Fruit fly (Drosophila melanogaster) whole organism, embryonic: ENCODE measurements around the gene sau.

Source experiments
- Antp ChIP-seq: fragments of 200-800 bp; sonication (Bioruptor generic); optimal IDR thresholded peaks from 3 replicates; lab custom pipeline; 2016; ENCODE audit warnings: missing biosample characterization, missing genetic modification characterization
- CG11398 ChIP-seq: fragments of 200-800 bp; sonication (Bioruptor generic); optimal IDR thresholded peaks from 2 replicates; lab custom pipeline; 2016; ENCODE audit warnings: missing biosample characterization, missing genetic modification characterization
- CG11456 ChIP-seq: fragments of 200-800 bp; sonication (Bioruptor generic); IDR thresholded peaks from 3 replicates; pipeline ENCODE4 v1.3.6; 2022; ENCODE audit warnings: missing biosample characterization, missing genetic modification characterization
- CG12942 ChIP-seq: fragments of 200-800 bp; sonication (Bioruptor generic); optimal IDR thresholded peaks from 3 replicates; lab custom pipeline; 2016; ENCODE audit warnings: missing biosample characterization, missing genetic modification characterization
- CG13775 ChIP-seq: fragments of 200-800 bp; sonication (Bioruptor generic); optimal IDR thresholded peaks from 3 replicates; lab custom pipeline; 2017; ENCODE audit warnings: missing biosample characterization, mild to moderate bottlenecking, missing genetic modification characterization
- CG13894 ChIP-seq: fragments of 200-800 bp; sonication (Bioruptor generic); optimal IDR thresholded peaks from 3 replicates; lab custom pipeline; 2018; ENCODE audit warnings: missing biosample characterization, mild to moderate bottlenecking, missing genetic modification characterization, moderate library complexity
- CG14050 ChIP-seq: fragments of 200-800 bp; sonication (Bioruptor generic); IDR thresholded peaks from 3 replicates; pipeline ENCODE4 v1.3.6; 2022; ENCODE audit warnings: missing biosample characterization, missing genetic modification characterization
- CG16779 ChIP-seq: fragments of 200-800 bp; sonication (Bioruptor generic); IDR thresholded peaks from 2 replicates; pipeline ENCODE4 v1.3.6; 2022; ENCODE audit warnings: missing biosample characterization, missing genetic modification characterization
- CG16815 ChIP-seq: fragments of 200-800 bp; sonication (Bioruptor generic); optimal IDR thresholded peaks from 3 replicates; lab custom pipeline; 2017; ENCODE audit warnings: missing biosample characterization, mild to moderate bottlenecking, missing genetic modification characterization
- CG1792 ChIP-seq: fragments of 200-800 bp; sonication (Bioruptor generic); optimal IDR thresholded peaks from 2 replicates; lab custom pipeline; 2016; ENCODE audit warnings: missing biosample characterization, missing genetic modification characterization
- CG18619 ChIP-seq: fragments of 200-800 bp; sonication (Bioruptor generic); optimal IDR thresholded peaks from 3 replicates; lab custom pipeline; 2017; ENCODE audit warnings: missing biosample characterization, mild to moderate bottlenecking, missing genetic modification characterization
- CG2678 ChIP-seq: fragments of 200-800 bp; sonication (Bioruptor generic); optimal IDR thresholded peaks from 3 replicates; lab custom pipeline; 2019; ENCODE audit warnings: missing biosample characterization, mild to moderate bottlenecking, missing genetic modification characterization, moderate library complexity
- CG30431 ChIP-seq: fragments of 200-800 bp; sonication (Bioruptor generic); optimal IDR thresholded peaks from 2 replicates; lab custom pipeline; 2017; ENCODE audit warnings: missing biosample characterization, missing genetic modification characterization
- CG31224 ChIP-seq: fragments of 200-800 bp; sonication (Bioruptor generic); IDR thresholded peaks from 2 replicates; pipeline ENCODE4 v1.3.6; 2022; ENCODE audit warnings: missing biosample characterization, missing genetic modification characterization
- CG42726 ChIP-seq: fragments of 200-800 bp; sonication (Bioruptor generic); IDR thresholded peaks from 2 replicates; pipeline ENCODE4 v1.3.6; 2022; ENCODE audit warnings: missing biosample characterization, missing genetic modification characterization; ENCODE audit not compliant: partially characterized antibody
- CG4282 ChIP-seq: fragments of 200-800 bp; sonication (Bioruptor generic); optimal IDR thresholded peaks from 2 replicates; lab custom pipeline; 2016; ENCODE audit warnings: missing biosample characterization, missing genetic modification characterization
- CG4360 ChIP-seq: fragments of 200-800 bp; sonication (Bioruptor generic); IDR thresholded peaks from 2 replicates; pipeline ENCODE4 v1.3.6; 2022; ENCODE audit warnings: missing biosample characterization, missing genetic modification characterization
- CG4404 ChIP-seq: fragments of 200-800 bp; sonication (Bioruptor generic); IDR thresholded peaks from 2 replicates; pipeline ENCODE4 v1.3.6; 2022; ENCODE audit warnings: missing biosample characterization, missing genetic modification characterization
- CG4424 ChIP-seq: fragments of 200-800 bp; sonication (Bioruptor generic); optimal IDR thresholded peaks from 3 replicates; lab custom pipeline; 2016; ENCODE audit warnings: missing biosample characterization, missing genetic modification characterization
- CG5953 ChIP-seq: fragments of 200-800 bp; sonication (Bioruptor generic); IDR thresholded peaks from 2 replicates; pipeline ENCODE4 v1.3.6; 2022; ENCODE audit warnings: missing biosample characterization, missing genetic modification characterization
- CG6854 ChIP-seq: fragments of 200-800 bp; sonication (Bioruptor generic); optimal IDR thresholded peaks from 3 replicates; lab custom pipeline; 2017; ENCODE audit warnings: missing biosample characterization, mild to moderate bottlenecking, missing genetic modification characterization
- CG7357 ChIP-seq: fragments of 200-800 bp; sonication (Bioruptor generic); IDR thresholded peaks from 3 replicates; pipeline ENCODE4 v1.3.6; 2022; ENCODE audit warnings: missing biosample characterization, missing genetic modification characterization
- CG7556 ChIP-seq: fragments of 200-800 bp; sonication (Bioruptor generic); optimal IDR thresholded peaks from 2 replicates; lab custom pipeline; 2017; ENCODE audit warnings: missing biosample characterization, mild to moderate bottlenecking, missing genetic modification characterization
- CG8924 ChIP-seq: fragments of 200-800 bp; optimal IDR thresholded peaks from 3 replicates; lab custom pipeline; 2019; ENCODE audit warnings: missing biosample characterization, mild to moderate bottlenecking, missing genetic modification characterization, moderate library complexity
- CG9609 ChIP-seq: fragments of 200-800 bp; sonication (Bioruptor generic); optimal IDR thresholded peaks from 3 replicates; lab custom pipeline; 2016; ENCODE audit warnings: missing biosample characterization, missing genetic modification characterization
- CTCF ChIP-seq: fragments of 200-800 bp; sonication (Bioruptor generic); optimal IDR thresholded peaks from 2 replicates; lab custom pipeline; 2017; ENCODE audit warnings: missing biosample characterization, mild to moderate bottlenecking, missing genetic modification characterization, moderate library complexity
- Deaf1 ChIP-seq: fragments of 200-800 bp; optimal IDR thresholded peaks from 3 replicates; lab custom pipeline; 2019; ENCODE audit warnings: missing biosample characterization, mild to moderate bottlenecking, missing genetic modification characterization, moderate library complexity
- Hr51 ChIP-seq, 2 experiments: fragments of 200-800 bp; sonication (Bioruptor generic); optimal IDR thresholded peaks; 2 replicates in 1 of 2; 3 replicates in 1 of 2; lab custom pipeline; 2016 to 2018; ENCODE audit warnings: missing biosample characterization in 2 of 2, missing genetic modification characterization in 2 of 2, mild to moderate bottlenecking in 1 of 2, moderate library complexity in 1 of 2
- Six4 ChIP-seq: fragments of 200-800 bp; sonication (Bioruptor generic); optimal IDR thresholded peaks from 2 replicates; lab custom pipeline; 2016; ENCODE audit warnings: missing biosample characterization, missing genetic modification characterization
- Sox100B ChIP-seq: fragments of 200-800 bp; sonication (Bioruptor generic); optimal IDR thresholded peaks from 3 replicates; lab custom pipeline; 2018; ENCODE audit warnings: missing biosample characterization, mild to moderate bottlenecking, missing genetic modification characterization
- Taf1 ChIP-seq: fragments of 200-800 bp; sonication (Bioruptor generic); IDR thresholded peaks from 2 replicates; pipeline ENCODE4 v1.3.6; 2022; ENCODE audit warnings: missing biosample characterization, missing genetic modification characterization
- Vsx1 ChIP-seq: fragments of 200-800 bp; sonication (Bioruptor generic); optimal IDR thresholded peaks from 2 replicates; lab custom pipeline; 2017; ENCODE audit warnings: missing biosample characterization, mild to moderate bottlenecking, missing genetic modification characterization, missing genetic modification reagents
- aop ChIP-seq: fragments of 200-800 bp; sonication (Bioruptor generic); IDR thresholded peaks from 2 replicates; pipeline ENCODE4 v1.3.6; 2022; ENCODE audit warnings: missing biosample characterization, missing genetic modification characterization
- az2 ChIP-seq: fragments of 200-800 bp; sonication (Bioruptor generic); optimal IDR thresholded peaks from 3 replicates; lab custom pipeline; 2016; ENCODE audit warnings: missing biosample characterization, missing genetic modification characterization
- bcd ChIP-seq: fragments of 200-800 bp; sonication (Bioruptor generic); optimal IDR thresholded peaks from 2 replicates; lab custom pipeline; 2017; ENCODE audit warnings: missing biosample characterization, mild to moderate bottlenecking, missing genetic modification characterization
- cg ChIP-seq: fragments of 200-800 bp; sonication (Bioruptor generic); optimal IDR thresholded peaks from 3 replicates; lab custom pipeline; 2019; ENCODE audit warnings: missing biosample characterization, mild to moderate bottlenecking, missing genetic modification characterization, moderate library complexity
- dmrt99B ChIP-seq: fragments of 200-800 bp; sonication (Bioruptor generic); optimal IDR thresholded peaks from 2 replicates; lab custom pipeline; 2018; ENCODE audit warnings: missing biosample characterization, mild to moderate bottlenecking, missing genetic modification characterization, moderate library complexity
- eve ChIP-seq, 2 experiments: fragments of >200 bp; optimal IDR thresholded peaks; 2 replicates each; lab custom pipeline; 2017; ENCODE audit warnings: missing biosample characterization in 2 of 2, missing genetic modification characterization in 2 of 2
- gem ChIP-seq: fragments of 200-800 bp; sonication (Bioruptor generic); optimal IDR thresholded peaks from 2 replicates; lab custom pipeline; 2019; ENCODE audit warnings: missing biosample characterization, mild to moderate bottlenecking, missing genetic modification characterization, moderate library complexity
- hth ChIP-seq: fragments of >200 bp; optimal IDR thresholded peaks from 2 replicates; lab custom pipeline; 2017; ENCODE audit warnings: inconsistent platforms
- inv ChIP-seq: fragments of 200-800 bp; sonication (Bioruptor generic); IDR thresholded peaks from 2 replicates; pipeline ENCODE4 v1.3.6; 2022; ENCODE audit warnings: missing biosample characterization, missing genetic modification characterization; ENCODE audit not compliant: partially characterized antibody
- jumu ChIP-seq: fragments of 200-800 bp; sonication (Bioruptor generic); optimal IDR thresholded peaks from 3 replicates; lab custom pipeline; 2016; ENCODE audit warnings: missing biosample characterization, missing genetic modification characterization
- ken ChIP-seq: fragments of 200-800 bp; sonication (Bioruptor generic); IDR thresholded peaks from 3 replicates; pipeline ENCODE4 v1.3.6; 2022; ENCODE audit warnings: missing biosample characterization, missing genetic modification characterization
- lilli ChIP-seq: fragments of 200-800 bp; sonication (Bioruptor generic); optimal IDR thresholded peaks from 3 replicates; lab custom pipeline; 2016; ENCODE audit warnings: missing biosample characterization, missing genetic modification characterization
- mam ChIP-seq: fragments of 200-800 bp; sonication (Bioruptor generic); optimal IDR thresholded peaks from 3 replicates; lab custom pipeline; 2016; ENCODE audit warnings: missing biosample characterization, missing genetic modification characterization
- odd ChIP-seq: fragments of 200-800 bp; sonication (Bioruptor generic); optimal IDR thresholded peaks from 2 replicates; lab custom pipeline; 2017; ENCODE audit warnings: missing biosample characterization, mild to moderate bottlenecking, missing genetic modification characterization
- p53 ChIP-seq: fragments of 200-800 bp; sonication (Bioruptor generic); optimal IDR thresholded peaks from 2 replicates; lab custom pipeline; 2016; ENCODE audit warnings: missing biosample characterization, missing genetic modification characterization
- pho ChIP-seq: fragments of 200-800 bp; sonication (Bioruptor generic); optimal IDR thresholded peaks from 2 replicates; lab custom pipeline; 2016; ENCODE audit warnings: missing biosample characterization, missing genetic modification characterization
- pita ChIP-seq: fragments of 200-800 bp; sonication (Bioruptor generic); optimal IDR thresholded peaks from 2 replicates; lab custom pipeline; 2017; ENCODE audit warnings: missing biosample characterization, mild to moderate bottlenecking, missing genetic modification characterization
- tx ChIP-seq: fragments of 200-800 bp; sonication (Bioruptor generic); optimal IDR thresholded peaks from 2 replicates; lab custom pipeline; 2016; ENCODE audit warnings: missing biosample characterization, missing genetic modification characterization
- zfh2 ChIP-seq: fragments of 200-800 bp; sonication (Bioruptor generic); optimal IDR thresholded peaks from 2 replicates; lab custom pipeline; 2016; ENCODE audit warnings: missing biosample characterization, missing genetic modification characterization

The sau gene

DNA sequence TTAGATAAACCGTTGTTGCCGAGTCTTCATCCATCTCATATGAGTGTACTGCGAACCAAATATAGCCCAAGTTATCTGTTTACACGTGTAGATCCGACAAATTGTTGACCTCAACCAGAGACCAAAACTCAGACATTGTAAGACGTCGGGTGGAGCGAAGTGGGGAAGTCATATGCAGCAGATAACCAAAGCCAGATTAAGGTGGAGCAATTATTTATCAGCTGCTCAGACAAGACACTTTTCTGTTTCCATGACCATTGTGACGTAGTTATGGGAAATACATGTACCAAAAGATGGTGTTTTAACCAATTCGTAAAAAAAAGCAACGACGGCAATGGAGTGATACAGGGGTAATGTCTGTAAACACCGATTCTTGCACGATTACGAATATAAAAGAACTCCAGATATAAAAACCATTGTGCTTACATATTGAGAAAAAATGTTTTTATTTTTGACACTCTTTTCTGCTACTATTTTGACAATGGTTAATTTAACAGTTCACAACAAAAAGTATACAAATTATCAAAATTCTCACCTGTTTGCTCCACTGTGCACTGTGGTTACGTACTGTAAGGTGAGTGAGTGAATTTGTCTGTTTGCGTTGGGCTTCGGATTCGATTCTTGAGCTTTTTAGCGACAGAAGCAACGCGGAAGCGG, 48.7 kb upstream of the sau start (continued):
- TF ChIP-seq CG16815 (GFP tag; lab: Kevin White, UChicago) (no peak), CG4404 (GFP tag; lab: Robert Waterston, UW) (no peak), CG11456 (GFP tag; lab: Robert Waterston, UW) (0 out of 3 replicates have a peak, but pooled peaks have one; percentile 60), CG31224 (GFP tag; lab: Robert Waterston, UW) (no peak), pho (GFP tag; lab: Kevin White, UChicago) (peak; percentile 72), CG6854 (no peak), Hr51 (GFP tag; optimal IDR thresholded peaks at IDR 0.05; lab: Kevin White, UChicago) (peak; percentile 39 to 59), Taf1 (GFP tag; lab: Robert Waterston, UW) (peak; percentile 45; the same call in 1 of the 2 replicates), CG5953 (no peak), tx (GFP tag; lab: Kevin White, UChicago) (peak; percentile 21), pita (GFP tag; lab: Kevin White, UChicago) (no peak), p53 (peak; percentile 21), bcd (GFP tag; lab: Kevin White, UChicago) (peak; percentile 47), mam (peak; percentile 50), ken (GFP tag; lab: Robert Waterston, UW) (no peak), CG7357 (GFP tag; lab: Robert Waterston, UW) (no peak), aop (no peak), CG13894 (tag; lab: Kevin White, UChicago) (no peak), CG12942 (GFP tag; lab: Kevin White, UChicago) (no peak), CG11398 (GFP tag; lab: Kevin White, UChicago) (no peak), CG8924 (tag; lab: Kevin White, UChicago) (no peak), gem (peak; percentile 74), Sox100B (GFP tag; lab: Kevin White, UChicago) (peak; percentile 40), CG42726 (GFP tag; lab: Robert Waterston, UW) (no peak), CG4424 (GFP tag; lab: Kevin White, UChicago) (peak; percentile 52), CG1792 (GFP tag; lab: Kevin White, UChicago) (no peak), Six4 (GFP tag; lab: Kevin White, UChicago) (peak; percentile 14), odd (GFP tag; lab: Kevin White, UChicago) (no peak), CG4360 (GFP tag; lab: Robert Waterston, UW) (no peak), CG2678 (tag; lab: Kevin White, UChicago) (peak; percentile 53), CG9609 (GFP tag; lab: Kevin White, UChicago) (peak; percentile 28), CTCF (GFP tag; lab: Kevin White, UChicago) (no peak), CG18619 (GFP tag; lab: Kevin White, UChicago) (peak; percentile 39), CG7556 (peak; percentile 34), inv (GFP tag; lab: Robert Waterston, UW) (no peak), Vsx1 (no peak), zfh2 (peak; percentile 40), CG14050 (GFP tag; lab: Robert Waterston, UW) (peak; percentile 45; the same call in 2 of the 3 replicates), hth (lab: Kevin White, UChicago) (no peak), eve (GFP tag; optimal IDR thresholded peaks at IDR 0.05; lab: Kevin White, UChicago) (peak in 1 of 2 experiments; percentile 84), Antp (GFP tag; lab: Kevin White, UChicago) (peak; percentile 53), dmrt99B (peak; percentile 34), CG4282 (GFP tag; lab: Kevin White, UChicago) (peak; percentile 88), lilli (GFP tag; lab: Kevin White, UChicago) (peak; percentile 64), jumu (GFP tag; lab: Kevin White, UChicago) (peak; percentile 27), Deaf1 (tag; lab: Kevin White, UChicago) (no peak), CG30431 (GFP tag; lab: Kevin White, UChicago) (peak; percentile 21), cg (no peak), az2 (GFP tag; lab: Kevin White, UChicago) (peak; percentile 52), CG13775 (GFP tag; lab: Kevin White, UChicago) (peak; percentile 28), CG16779 (GFP tag; lab: Robert Waterston, UW) (no peak)
